Worm (Caenorhabditis elegans) whole organism, late embryonic: ENCODE data around the gene F35C5.3.

ENCODE experiments used
- T23F11.4 ChIP-seq: fragments of 200-800 bp; sonication (Bioruptor generic); optimal IDR thresholded peaks from 2 replicates; lab custom pipeline; 2018; ENCODE audit warnings: mild to moderate bottlenecking, missing genetic modification characterization, missing compliant biosample characterization
- ama-1 ChIP-seq: fragments of 150-350 bp; optimal IDR thresholded peaks from 2 replicates; lab custom pipeline; 2014
- ceh-45 ChIP-seq: fragments of 200-800 bp; sonication (Bioruptor generic); IDR thresholded peaks from 2 replicates; pipeline ENCODE4 v1.3.6; 2022; ENCODE audit warnings: missing genetic modification reagents, missing genetic modification characterization, missing compliant biosample characterization
- fkh-10 ChIP-seq: fragments of 150-350 bp; optimal IDR thresholded peaks from 2 replicates; lab custom pipeline; 2014; ENCODE audit warnings: missing biosample characterization, missing genetic modification reagents, missing genetic modification characterization
- lin-11 ChIP-seq: fragments of 200-800 bp; sonication (Bioruptor generic); optimal IDR thresholded peaks from 2 replicates; lab custom pipeline; 2018; ENCODE audit warnings: mild to moderate bottlenecking, missing genetic modification characterization, missing compliant biosample characterization
- madf-2 ChIP-seq: sonication (generic microtip); optimal IDR thresholded peaks from 2 replicates; lab custom pipeline; 2017; ENCODE audit warnings: missing genetic modification characterization, missing compliant biosample characterization
- nhr-11 ChIP-seq: fragments of 150-350 bp; optimal IDR thresholded peaks from 2 replicates; lab custom pipeline; 2014; ENCODE audit warnings: missing biosample characterization, missing genetic modification characterization
- pat-9 ChIP-seq: fragments of 200-800 bp; sonication (Bioruptor generic); optimal IDR thresholded peaks from 2 replicates; lab custom pipeline; 2018; ENCODE audit warnings: mild to moderate bottlenecking, missing genetic modification characterization, moderate library complexity, missing compliant biosample characterization
- pha-4 ChIP-seq: fragments of 150-350 bp; optimal IDR thresholded peaks from 2 replicates; lab custom pipeline; 2018; ENCODE audit warnings: missing biosample characterization, missing genetic modification reagents, missing genetic modification characterization
- pqm-1 ChIP-seq: sonication (generic microtip); optimal IDR thresholded peaks from 2 replicates; lab custom pipeline; 2016; ENCODE audit warnings: missing genetic modification characterization, missing compliant biosample characterization
- ref-2 ChIP-seq: sonication (generic microtip); optimal IDR thresholded peaks from 2 replicates; lab custom pipeline; 2016; ENCODE audit warnings: missing genetic modification characterization, missing compliant biosample characterization
- unc-55 ChIP-seq: sonication (generic microtip); optimal IDR thresholded peaks from 2 replicates; lab custom pipeline; 2017; ENCODE audit warnings: missing biosample characterization, missing genetic modification reagents, missing genetic modification characterization

DNA sequence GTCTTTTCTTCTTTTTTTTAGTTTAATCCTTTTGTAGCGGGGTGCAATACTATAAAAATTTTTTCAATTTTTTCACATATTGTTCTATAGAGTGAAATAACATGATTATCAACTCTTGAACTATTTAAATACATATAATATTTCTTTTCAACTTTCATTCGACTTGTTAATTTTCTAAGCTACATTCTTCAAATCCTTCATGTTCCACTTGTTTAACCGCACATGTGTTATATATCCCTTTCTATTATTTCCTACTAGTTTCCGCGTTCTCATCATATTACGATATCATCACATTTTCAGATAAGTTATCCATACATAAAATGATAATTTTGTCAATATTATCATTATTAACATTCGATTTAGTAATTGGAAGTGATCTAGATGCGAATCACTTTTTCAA, 32.7 kb upstream of the F35C5.3 start, which contains the start of gene Y46G5A.29:
- TF ChIP-seq ref-2 (tag; lab: Kevin White, UChicago) = no peak
- TF ChIP-seq fkh-10 = no peak
- no peak for TF ChIP-seq unc-55 (GFP tag; lab: Kevin White, UChicago)
- no peak for TF ChIP-seq pat-9
- TF ChIP-seq lin-11 = no peak
- no peak for TF ChIP-seq T23F11.4
- no peak for TF ChIP-seq ceh-45 (GFP tag; lab: Robert Waterston, UW)
- no peak for TF ChIP-seq ama-1 (lab: Kevin White, UChicago)
- TF ChIP-seq nhr-11 = no peak
- no peak for TF ChIP-seq pha-4
- TF ChIP-seq madf-2 = no peak
- no peak for TF ChIP-seq pqm-1 (tag; lab: Kevin White, UChicago)
